Fruit fly (Drosophila melanogaster) whole organism, embryonic: ENCODE measurements around the gene CG31207.

Source experiments
- Bgb ChIP-seq: fragments of 200-800 bp; sonication (Bioruptor generic); IDR thresholded peaks from 2 replicates; pipeline ENCODE4 v1.3.6; 2022; ENCODE audit warnings: missing biosample characterization, missing genetic modification characterization; ENCODE audit not compliant: partially characterized antibody
- CG12769 ChIP-seq: fragments of 200-800 bp; sonication (Bioruptor generic); optimal IDR thresholded peaks from 2 replicates; lab custom pipeline; 2019; ENCODE audit warnings: missing biosample characterization, mild to moderate bottlenecking, missing genetic modification characterization, moderate library complexity
- CG15269 ChIP-seq: fragments of 200-800 bp; sonication (Bioruptor generic); optimal IDR thresholded peaks from 2 replicates; lab custom pipeline; 2018; ENCODE audit warnings: missing biosample characterization, mild to moderate bottlenecking, missing genetic modification characterization, moderate library complexity
- CG16779 ChIP-seq: fragments of 200-800 bp; sonication (Bioruptor generic); IDR thresholded peaks from 2 replicates; pipeline ENCODE4 v1.3.6; 2022; ENCODE audit warnings: missing biosample characterization, missing genetic modification characterization
- CG17802 ChIP-seq: fragments of 200-800 bp; sonication (Bioruptor generic); optimal IDR thresholded peaks from 2 replicates; lab custom pipeline; 2018; ENCODE audit warnings: missing biosample characterization, mild to moderate bottlenecking, missing genetic modification characterization, moderate library complexity
- CG2875 ChIP-seq: fragments of 200-800 bp; sonication (Bioruptor generic); optimal IDR thresholded peaks from 2 replicates; lab custom pipeline; 2017; ENCODE audit warnings: missing biosample characterization, mild to moderate bottlenecking, missing genetic modification characterization, missing genetic modification reagents
- CG2889 ChIP-seq: fragments of 200-800 bp; sonication (Bioruptor generic); IDR thresholded peaks from 3 replicates; pipeline ENCODE4 v1.3.6; 2022; ENCODE audit warnings: missing biosample characterization, missing genetic modification characterization
- CG31365 ChIP-seq: fragments of 200-800 bp; sonication (Bioruptor generic); optimal IDR thresholded peaks from 2 replicates; lab custom pipeline; 2018; ENCODE audit warnings: missing biosample characterization, mild to moderate bottlenecking, missing genetic modification characterization
- CG3163 ChIP-seq: fragments of 200-800 bp; sonication (Bioruptor generic); optimal IDR thresholded peaks from 3 replicates; lab custom pipeline; 2016; ENCODE audit warnings: missing biosample characterization, missing genetic modification characterization
- CG7839 ChIP-seq: fragments of 200-800 bp; sonication (Bioruptor generic); optimal IDR thresholded peaks from 3 replicates; lab custom pipeline; 2018; ENCODE audit warnings: missing biosample characterization, mild to moderate bottlenecking, missing genetic modification characterization, moderate library complexity
- CG8478 ChIP-seq: fragments of >200 bp; optimal IDR thresholded peaks from 2 replicates; lab custom pipeline; 2018
- CG8944 ChIP-seq: fragments of 200-800 bp; sonication (Bioruptor generic); optimal IDR thresholded peaks from 3 replicates; lab custom pipeline; 2016; ENCODE audit warnings: missing biosample characterization, missing genetic modification characterization
- CG9817 ChIP-seq: fragments of 200-800 bp; sonication (Bioruptor generic); optimal IDR thresholded peaks from 2 replicates; lab custom pipeline; 2018; ENCODE audit warnings: missing biosample characterization, mild to moderate bottlenecking, missing genetic modification characterization, moderate library complexity
- CTCF ChIP-seq: fragments of 200-800 bp; sonication (Bioruptor generic); optimal IDR thresholded peaks from 2 replicates; lab custom pipeline; 2017; ENCODE audit warnings: missing biosample characterization, mild to moderate bottlenecking, missing genetic modification characterization, moderate library complexity
- Chrac-16 ChIP-seq: fragments of 200-800 bp; sonication (Bioruptor generic); optimal IDR thresholded peaks from 3 replicates; lab custom pipeline; 2016; ENCODE audit warnings: missing biosample characterization, missing genetic modification characterization
- Dfd ChIP-seq, 2 experiments: fragments of >200 bp; optimal IDR thresholded peaks; 2 replicates each; lab custom pipeline; 2017; ENCODE audit warnings: missing biosample characterization in 2 of 2, missing genetic modification characterization in 2 of 2
- Dp ChIP-seq: fragments of 200-800 bp; sonication (Bioruptor generic); optimal IDR thresholded peaks from 2 replicates; lab custom pipeline; 2018; ENCODE audit warnings: missing biosample characterization, mild to moderate bottlenecking, missing genetic modification characterization, moderate library complexity
- E2f2 ChIP-seq: fragments of 200-800 bp; sonication (Bioruptor generic); IDR thresholded peaks from 2 replicates; pipeline ENCODE4 v1.3.6; 2022; ENCODE audit warnings: missing biosample characterization, missing genetic modification characterization
- Eip74EF ChIP-seq, 2 experiments: fragments of 200-800 bp in 1 of 2; fragments of >200 bp in 1 of 2; sonication (Bioruptor generic) in 1 of 2; optimal IDR thresholded peaks; 2 replicates each; lab custom pipeline; 2017 to 2019; ENCODE audit warnings: missing biosample characterization in 2 of 2, missing genetic modification characterization in 2 of 2, mild to moderate bottlenecking in 1 of 2, moderate library complexity in 1 of 2
- Hey ChIP-seq: fragments of 200-800 bp; sonication (Bioruptor generic); optimal IDR thresholded peaks from 3 replicates; lab custom pipeline; 2018; ENCODE audit warnings: missing biosample characterization, mild to moderate bottlenecking, missing genetic modification characterization
- HmgZ ChIP-seq: fragments of 200-800 bp; sonication (Bioruptor generic); optimal IDR thresholded peaks from 2 replicates; lab custom pipeline; 2018; ENCODE audit warnings: missing biosample characterization, mild to moderate bottlenecking, missing genetic modification characterization
- Hr78 ChIP-seq, 2 experiments: fragments of 200-800 bp in 1 of 2; fragments of >200 bp in 1 of 2; sonication (Bioruptor generic) in 1 of 2; optimal IDR thresholded peaks; 2 replicates each; lab custom pipeline; 2017 to 2019; ENCODE audit warnings: missing biosample characterization in 2 of 2, missing genetic modification characterization in 2 of 2, mild to moderate bottlenecking in 1 of 2, moderate library complexity in 1 of 2
- Lpt ChIP-seq: fragments of >200 bp; optimal IDR thresholded peaks from 2 replicates; lab custom pipeline; 2018; ENCODE audit warnings: missing biosample characterization, missing genetic modification characterization
- Mad ChIP-seq: fragments of 200-800 bp; sonication (Bioruptor generic); optimal IDR thresholded peaks from 2 replicates; lab custom pipeline; 2016; ENCODE audit warnings: missing biosample characterization, missing genetic modification characterization
- Myb ChIP-seq: fragments of 200-800 bp; sonication (Bioruptor generic); optimal IDR thresholded peaks from 2 replicates; lab custom pipeline; 2016; ENCODE audit warnings: missing biosample characterization, missing genetic modification characterization
- Sin3A ChIP-seq: fragments of >200 bp; optimal IDR thresholded peaks from 2 replicates; lab custom pipeline; 2018
- al ChIP-seq: fragments of 200-800 bp; sonication (Bioruptor generic); IDR thresholded peaks from 2 replicates; pipeline ENCODE4 v1.3.6; 2022; ENCODE audit warnings: missing biosample characterization, missing genetic modification characterization
- ash1 ChIP-seq: fragments of 200-800 bp; sonication (Bioruptor generic); optimal IDR thresholded peaks from 2 replicates; lab custom pipeline; 2018; ENCODE audit warnings: missing biosample characterization, mild to moderate bottlenecking, missing genetic modification characterization
- corto ChIP-seq: fragments of 200-800 bp; sonication (Bioruptor generic); optimal IDR thresholded peaks from 2 replicates; lab custom pipeline; 2016; ENCODE audit warnings: missing biosample characterization, mild to moderate bottlenecking, missing genetic modification characterization, moderate library complexity
- crc ChIP-seq: fragments of 200-800 bp; sonication (Bioruptor generic); optimal IDR thresholded peaks from 2 replicates; lab custom pipeline; 2016; ENCODE audit warnings: missing biosample characterization, missing genetic modification characterization
- en ChIP-seq: fragments of 200-800 bp; sonication (Bioruptor generic); optimal IDR thresholded peaks from 2 replicates; lab custom pipeline; 2016; ENCODE audit warnings: missing biosample characterization, missing genetic modification characterization
- esg ChIP-seq: fragments of 200-800 bp; sonication (Bioruptor generic); conservative IDR thresholded peaks from 2 replicates; pipeline ENCODE4 v1.3.6; 2022; ENCODE audit warnings: missing biosample characterization, missing genetic modification characterization
- ewg ChIP-seq: fragments of 200-800 bp; sonication (Bioruptor generic); optimal IDR thresholded peaks from 3 replicates; lab custom pipeline; 2017; ENCODE audit warnings: mild to moderate bottlenecking, missing biosample characterization, missing genetic modification reagents, missing genetic modification characterization
- exex ChIP-seq: fragments of 200-800 bp; sonication (Bioruptor generic); optimal IDR thresholded peaks from 4 replicates; lab custom pipeline; 2018; ENCODE audit warnings: missing biosample characterization, mild to moderate bottlenecking, missing genetic modification characterization, moderate library complexity
- ftz-f1 ChIP-seq: fragments of 200-800 bp; sonication (Bioruptor generic); optimal IDR thresholded peaks from 2 replicates; lab custom pipeline; 2016; ENCODE audit warnings: missing biosample characterization, missing genetic modification characterization
- gce ChIP-seq: fragments of 200-800 bp; sonication (Bioruptor generic); IDR thresholded peaks from 3 replicates; pipeline ENCODE4 v1.3.6; 2022; ENCODE audit warnings: missing biosample characterization, missing genetic modification characterization
- insv ChIP-seq, 2 experiments: fragments of 200-800 bp; sonication (Bioruptor generic); optimal IDR thresholded peaks; 3 replicates each; lab custom pipeline; 2016 to 2018; ENCODE audit warnings: missing biosample characterization in 2 of 2, missing genetic modification characterization in 2 of 2
- kah ChIP-seq: fragments of 200-800 bp; sonication (Bioruptor generic); optimal IDR thresholded peaks from 2 replicates; lab custom pipeline; 2018; ENCODE audit warnings: missing biosample characterization, mild to moderate bottlenecking, missing genetic modification characterization
- nmo ChIP-seq: fragments of 200-800 bp; sonication (Bioruptor generic); optimal IDR thresholded peaks from 2 replicates; lab custom pipeline; 2018; ENCODE audit warnings: missing biosample characterization, mild to moderate bottlenecking, missing genetic modification characterization, moderate library complexity
- onecut ChIP-seq: fragments of 200-800 bp; sonication (Bioruptor generic); IDR thresholded peaks from 2 replicates; pipeline ENCODE4 v1.3.6; 2022; ENCODE audit warnings: missing biosample characterization, missing genetic modification characterization
- slp2 ChIP-seq: fragments of 200-800 bp; sonication (Bioruptor generic); optimal IDR thresholded peaks from 2 replicates; lab custom pipeline; 2016; ENCODE audit warnings: missing biosample characterization, missing genetic modification characterization
- stwl ChIP-seq: fragments of 200-800 bp; sonication (Bioruptor generic); optimal IDR thresholded peaks from 3 replicates; lab custom pipeline; 2018; ENCODE audit warnings: missing biosample characterization, mild to moderate bottlenecking, missing genetic modification characterization, moderate library complexity
- sug ChIP-seq: fragments of 200-800 bp; optimal IDR thresholded peaks from 2 replicates; lab custom pipeline; 2019; ENCODE audit warnings: missing biosample characterization, mild to moderate bottlenecking, missing genetic modification characterization, moderate library complexity
- tio ChIP-seq: fragments of 200-800 bp; sonication (Bioruptor generic); optimal IDR thresholded peaks from 2 replicates; lab custom pipeline; 2017; ENCODE audit warnings: missing biosample characterization, missing genetic modification characterization, inconsistent platforms

The CG31207 gene

DNA sequence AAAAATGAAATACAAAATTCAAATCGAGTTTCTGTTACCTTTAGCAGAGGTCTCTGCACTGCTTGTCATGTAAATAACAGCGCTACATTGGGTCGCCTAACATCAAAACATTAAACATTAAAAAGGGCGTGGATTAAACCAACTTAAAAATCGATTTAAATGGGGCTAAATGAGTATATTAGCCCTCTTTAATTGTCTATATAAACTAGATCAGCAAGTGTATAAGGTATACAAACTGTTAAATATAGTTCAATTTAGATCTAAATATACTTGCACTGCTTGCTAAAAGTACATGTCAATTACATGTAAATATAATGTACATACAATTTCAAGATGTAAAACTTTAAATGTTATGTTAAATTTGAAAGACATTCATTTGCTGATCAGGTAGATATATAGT is 22.9 kb upstream of the CG31207 start (continued):
- no peak for TF ChIP-seq kah
- peak; percentile 59 for TF ChIP-seq Myb (GFP tag; lab: Kevin White, UChicago)
- TF ChIP-seq CG7839 (tag; lab: Kevin White, UChicago) = no peak
- no peak for TF ChIP-seq ftz-f1
- TF ChIP-seq HmgZ (tag; lab: Kevin White, UChicago) = no peak
- TF ChIP-seq tio (GFP tag; lab: Kevin White, UChicago) = no peak
- peak in 1 of 2 experiments; percentile 54 for TF ChIP-seq Dfd (GFP tag; optimal IDR thresholded peaks at IDR 0.05; lab: Kevin White, UChicago)
- no peak for TF ChIP-seq onecut
- no peak for TF ChIP-seq Hey (tag; lab: Kevin White, UChicago)
- peak; percentile 19 for TF ChIP-seq stwl (tag; lab: Kevin White, UChicago)
- no peak for TF ChIP-seq CG16779 (GFP tag; lab: Robert Waterston, UW)
- peak in 1 of 2 experiments; percentile 4 for TF ChIP-seq insv (GFP tag; optimal IDR thresholded peaks at IDR 0.05; lab: Kevin White, UChicago)
- TF ChIP-seq Eip74EF (GFP tag; optimal IDR thresholded peaks at IDR 0.05; lab: Kevin White, UChicago) = peak in 1 of 2 experiments; percentile 72
- TF ChIP-seq CG3163 = no peak
- no peak for TF ChIP-seq crc
- TF ChIP-seq CG31365 (tag; lab: Kevin White, UChicago) = peak; percentile 91
- TF ChIP-seq esg = no peak
- no peak for TF ChIP-seq al
- TF ChIP-seq E2f2 (GFP tag; lab: Robert Waterston, UW) = 0 out of 2 replicates have a peak, but pooled peaks have one; percentile 31
- peak; percentile 24 for TF ChIP-seq sug
- no peak for TF ChIP-seq Sin3A (lab: Kevin White, UChicago)
- TF ChIP-seq ewg (GFP tag; lab: Kevin White, UChicago) = no peak
- no peak for TF ChIP-seq gce (GFP tag; lab: Robert Waterston, UW)
- peak; percentile 43 for TF ChIP-seq Bgb (GFP tag; lab: Robert Waterston, UW)
- no peak for TF ChIP-seq CG15269 (tag; lab: Kevin White, UChicago)
- TF ChIP-seq ash1 (GFP tag; lab: Kevin White, UChicago) = no peak
- no peak for TF ChIP-seq Mad (GFP tag; lab: Kevin White, UChicago)
- peak; percentile 78 for TF ChIP-seq CG8478 (lab: Kevin White, UChicago)
- no peak for TF ChIP-seq slp2 (GFP tag; lab: Kevin White, UChicago)
- no peak for TF ChIP-seq CG2875 (GFP tag; lab: Kevin White, UChicago)
- peak; percentile 20 for TF ChIP-seq Dp
- TF ChIP-seq CG9817 (tag; lab: Kevin White, UChicago) = no peak
- TF ChIP-seq CG8944 = no peak
- peak; percentile 11 for TF ChIP-seq nmo (GFP tag; lab: Kevin White, UChicago)
- TF ChIP-seq CTCF = peak; percentile 81
- no peak for TF ChIP-seq corto (GFP tag; lab: Kevin White, UChicago)
- no peak for TF ChIP-seq en (GFP tag; lab: Kevin White, UChicago)
- TF ChIP-seq CG17802 (tag; lab: Kevin White, UChicago) = no peak
- TF ChIP-seq CG2889 (GFP tag; lab: Robert Waterston, UW) = no peak

DNA sequence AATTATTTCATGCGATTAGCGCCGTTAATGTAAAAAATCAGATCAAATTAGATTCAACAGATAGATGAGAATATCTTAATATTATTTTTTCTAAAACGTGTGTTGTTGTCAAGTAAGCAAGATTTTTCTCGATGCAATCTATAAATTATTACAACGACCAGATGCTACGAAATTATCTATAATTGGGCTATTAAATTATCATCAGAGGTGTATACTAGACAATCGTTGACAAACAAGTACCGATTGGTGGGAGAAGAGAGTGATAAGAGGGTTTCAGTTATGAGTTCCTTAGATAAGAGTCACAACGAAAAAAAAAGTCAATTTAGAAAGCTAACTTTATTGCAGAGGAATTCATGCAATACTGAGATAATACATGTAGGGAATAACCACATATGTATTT is 20.7 kb upstream of the CG31207 start:
- TF ChIP-seq Hr78 (GFP tag; optimal IDR thresholded peaks at IDR 0.05; lab: Kevin White, UChicago) = no peak
- peak; percentile 67 for TF ChIP-seq exex (tag; lab: Kevin White, UChicago)
- no peak for TF ChIP-seq Chrac-16
- no peak for TF ChIP-seq CG12769 (tag; lab: Kevin White, UChicago)
- TF ChIP-seq Lpt (GFP tag; lab: Kevin White, UChicago) = no peak
